Worm (Caenorhabditis elegans) whole organism, young adult: Measurements from ENCODE around the gene anmt-1.

Experiments
- B0019.2 ChIP-seq: fragments of 200-800 bp; sonication (Bioruptor generic); conservative IDR thresholded peaks from 2 replicates; pipeline ENCODE4 v1.3.6; 2022; ENCODE audit warnings: missing genetic modification reagents, missing genetic modification characterization, missing compliant biosample characterization
- B0035.1 ChIP-seq: sonication (generic microtip); optimal IDR thresholded peaks from 2 replicates; lab custom pipeline; 2016; ENCODE audit warnings: missing genetic modification characterization, mild to moderate bottlenecking, missing compliant biosample characterization, missing genotype, missing genetic modification reagents
- D2030.7 ChIP-seq: fragments of 200-800 bp; sonication (Bioruptor generic); IDR thresholded peaks from 2 replicates; pipeline ENCODE4 v1.3.6; 2022; ENCODE audit warnings: missing genetic modification reagents, missing genetic modification characterization, missing compliant biosample characterization
- F23B12.7 ChIP-seq: sonication (generic microtip); optimal IDR thresholded peaks from 2 replicates; lab custom pipeline; 2017; ENCODE audit warnings: missing genetic modification characterization, mild to moderate bottlenecking, missing compliant biosample characterization, antibody characterized with exemption, moderate library complexity; ENCODE audit not compliant: insufficient read depth
- K11D2.4 ChIP-seq: fragments of 200-800 bp; sonication (Bioruptor generic); IDR thresholded peaks from 2 replicates; pipeline ENCODE4 v1.3.6; 2022; ENCODE audit warnings: missing genetic modification reagents, missing genetic modification characterization, missing compliant biosample characterization
- K12H6.12 ChIP-seq: fragments of 200-800 bp; sonication (Bioruptor generic); optimal IDR thresholded peaks from 2 replicates; lab custom pipeline; 2018; ENCODE audit warnings: mild to moderate bottlenecking, missing genetic modification characterization, missing compliant biosample characterization
- Y67H2A.10 ChIP-seq: fragments of 200-800 bp; sonication (Bioruptor generic); conservative IDR thresholded peaks from 2 replicates; pipeline ENCODE4 v1.3.6; 2022; ENCODE audit warnings: missing genetic modification reagents, missing genetic modification characterization, missing compliant biosample characterization
- Y95B8A.8 ChIP-seq: fragments of 200-800 bp; sonication (Bioruptor generic); IDR thresholded peaks from 2 replicates; pipeline ENCODE4 v1.3.6; 2022; ENCODE audit warnings: missing genetic modification reagents, missing genetic modification characterization, missing compliant biosample characterization
- ama-1 ChIP-seq, 3 experiments: fragments of 150-350 bp in 1 of 3; sonication (generic microtip) in 2 of 3; optimal IDR thresholded peaks; 2 replicates each; lab custom pipeline; 2014 to 2018; ENCODE audit warnings: missing biosample characterization in 2 of 3, missing genetic modification characterization in 2 of 3, missing genetic modification reagents in 2 of 3
- athp-1 ChIP-seq: sonication (generic microtip); optimal IDR thresholded peaks from 2 replicates; lab custom pipeline; 2017; ENCODE audit warnings: mild to moderate bottlenecking, missing genetic modification characterization, missing compliant biosample characterization
- attf-3 ChIP-seq: fragments of 200-800 bp; sonication (Bioruptor generic); conservative IDR thresholded peaks from 2 replicates; pipeline ENCODE4 v1.3.6; 2022; ENCODE audit warnings: missing genetic modification reagents, missing genetic modification characterization, missing compliant biosample characterization
- attf-6 ChIP-seq: fragments of 200-800 bp; sonication (Bioruptor generic); IDR thresholded peaks from 2 replicates; pipeline ENCODE4 v1.3.6; 2022; ENCODE audit warnings: missing genetic modification reagents, missing genetic modification characterization, missing compliant biosample characterization
- cebp-1 ChIP-seq, 2 experiments: fragments of 200-800 bp in 1 of 2; sonication (Bioruptor generic) in 1 of 2; sonication (generic microtip) in 1 of 2; IDR thresholded peaks in 1 of 2; optimal IDR thresholded peaks in 1 of 2; 2 replicates each; pipeline versions ENCODE4 v1.3.6 to Lab custom; 2017 to 2022; ENCODE audit warnings: missing compliant biosample characterization in 2 of 2, missing genetic modification characterization in 2 of 2, mild to moderate bottlenecking in 1 of 2, missing genetic modification reagents in 1 of 2, moderate library complexity in 1 of 2
- cebp-2 ChIP-seq: fragments of 200-800 bp; sonication (Bioruptor generic); IDR thresholded peaks from 2 replicates; pipeline ENCODE4 v1.3.6; 2022; ENCODE audit warnings: missing genetic modification characterization, missing compliant biosample characterization
- ceh-27 ChIP-seq: fragments of 200-800 bp; sonication (Bioruptor generic); optimal IDR thresholded peaks from 2 replicates; lab custom pipeline; 2018; ENCODE audit warnings: mild to moderate bottlenecking, missing genetic modification characterization, moderate library complexity, missing compliant biosample characterization
- dpff-1 ChIP-seq: sonication (generic microtip); optimal IDR thresholded peaks from 2 replicates; lab custom pipeline; 2017; ENCODE audit warnings: mild to moderate bottlenecking, missing genetic modification characterization, missing compliant biosample characterization
- dpl-1 ChIP-seq: fragments of 150-350 bp; optimal IDR thresholded peaks from 2 replicates; lab custom pipeline; 2014; ENCODE audit warnings: missing biosample characterization, missing genetic modification reagents, missing genetic modification characterization
- egrh-3 ChIP-seq: fragments of 200-800 bp; sonication (Bioruptor generic); IDR thresholded peaks from 2 replicates; pipeline ENCODE4 v1.3.6; 2022; ENCODE audit warnings: missing genetic modification reagents, missing genetic modification characterization, missing compliant biosample characterization
- ekl-4 ChIP-seq: fragments of 200-800 bp; sonication (Bioruptor generic); IDR thresholded peaks from 2 replicates; pipeline ENCODE4 v1.3.6; 2022; ENCODE audit warnings: missing genetic modification reagents, missing genetic modification characterization, missing compliant biosample characterization
- hsf-1 ChIP-seq: fragments of 200-800 bp; sonication (Bioruptor generic); IDR thresholded peaks from 2 replicates; pipeline ENCODE4 v1.3.6; 2022; ENCODE audit warnings: missing genetic modification reagents, missing genetic modification characterization, missing compliant biosample characterization
- let-526 ChIP-seq: fragments of 200-800 bp; sonication (Bioruptor generic); IDR thresholded peaks from 2 replicates; pipeline ENCODE4 v1.3.6; 2022; ENCODE audit warnings: missing genetic modification reagents, missing genetic modification characterization, missing compliant biosample characterization
- lin-26 ChIP-seq: fragments of 200-800 bp; sonication (Bioruptor generic); IDR thresholded peaks from 2 replicates; pipeline ENCODE4 v1.3.6; 2022; ENCODE audit warnings: missing genetic modification reagents, missing genetic modification characterization, missing compliant biosample characterization
- lin-54 ChIP-seq: fragments of 200-800 bp; sonication (Bioruptor generic); optimal IDR thresholded peaks from 2 replicates; lab custom pipeline; 2018; ENCODE audit warnings: mild to moderate bottlenecking, missing genetic modification characterization, missing compliant biosample characterization
- nfya-1 ChIP-seq: sonication (generic microtip); optimal IDR thresholded peaks from 2 replicates; lab custom pipeline; 2017; ENCODE audit warnings: antibody characterized with exemption, missing compliant biosample characterization, missing genetic modification characterization, borderline replicate concordance; ENCODE audit not compliant: insufficient read depth
- nhr-120 ChIP-seq: fragments of 200-800 bp; sonication (Bioruptor generic); IDR thresholded peaks from 2 replicates; pipeline ENCODE4 v1.3.6; 2022; ENCODE audit warnings: missing genetic modification characterization, missing compliant biosample characterization
- nhr-80 ChIP-seq: sonication (generic microtip); optimal IDR thresholded peaks from 2 replicates; lab custom pipeline; 2016; ENCODE audit warnings: missing genetic modification characterization, missing compliant biosample characterization
- rec-8 ChIP-seq, 2 experiments: sonication (generic microtip); optimal IDR thresholded peaks; 2 replicates each; lab custom pipeline; 2016; ENCODE audit warnings: mild to moderate bottlenecking in 2 of 2, missing genetic modification characterization in 2 of 2, missing genetic modification reagents in 2 of 2, missing genotype in 2 of 2, missing biosample characterization in 1 of 2, missing compliant biosample characterization in 1 of 2, moderate library complexity in 1 of 2
- somi-1 ChIP-seq: fragments of 200-800 bp; sonication (Bioruptor generic); optimal IDR thresholded peaks from 2 replicates; lab custom pipeline; 2018; ENCODE audit warnings: mild to moderate bottlenecking, missing genetic modification characterization, missing compliant biosample characterization
- xnd-1 ChIP-seq: sonication (generic microtip); optimal IDR thresholded peaks from 2 replicates; lab custom pipeline; 2016; ENCODE audit warnings: missing genotype, missing genetic modification reagents, missing genetic modification characterization, missing compliant biosample characterization
- ztf-25 ChIP-seq: fragments of 200-800 bp; sonication (Bioruptor generic); IDR thresholded peaks from 2 replicates; pipeline ENCODE4 v1.3.6; 2022; ENCODE audit warnings: missing genetic modification reagents, missing genetic modification characterization, missing compliant biosample characterization
- ztf-26 ChIP-seq: sonication (generic microtip); optimal IDR thresholded peaks from 2 replicates; lab custom pipeline; 2017; ENCODE audit warnings: missing genetic modification characterization, missing compliant biosample characterization

anmt-1 gene

ce11 chrIII:8653457-8653856, 31.2 kb upstream of the anmt-1 start (continued):
- TF ChIP-seq lin-26 (peak; percentile 57; the same call in 1 of the 2 replicates), K12H6.12 (tag; lab: Kevin White, UChicago) (no peak), F23B12.7 (peak; percentile 11), Y67H2A.10 (GFP tag; lab: Robert Waterston, UW) (no peak), nhr-120 (no peak), B0035.1 (tag; lab: Kevin White, UChicago) (no peak), rec-8 (tag; optimal IDR thresholded peaks at IDR 0.05; lab: Kevin White, UChicago) (peak in 1 of 2 experiments; percentile 25), lin-54 (GFP tag; lab: Kevin White, UChicago) (no peak), egrh-3 (GFP tag; lab: Robert Waterston, UW) (no peak), let-526 (GFP tag; lab: Robert Waterston, UW) (no peak), dpl-1 (GFP tag; lab: Kevin White, UChicago) (no peak)
- TF ChIP-seq, all 124 proteins: peak for 14

- no peak for TF ChIP-seq hsf-1 (GFP tag; lab: Robert Waterston, UW)
- TF ChIP-seq attf-6 (GFP tag; lab: Robert Waterston, UW), result no peak
- no peak for TF ChIP-seq lin-54 (GFP tag; lab: Kevin White, UChicago)
- TF ChIP-seq xnd-1 (tag; lab: Kevin White, UChicago), result no peak
- TF ChIP-seq B0019.2 (GFP tag; lab: Robert Waterston, UW), result no peak
- 0 out of 2 replicates have a peak, but pooled peaks have one; percentile 23 for TF ChIP-seq K11D2.4
- no peak for TF ChIP-seq nfya-1 (tag; lab: Kevin White, UChicago)
- TF ChIP-seq D2030.7 (GFP tag; lab: Robert Waterston, UW), result no peak
- TF ChIP-seq cebp-1 (GFP tag; IDR thresholded peaks at IDR 0.05; lab: Robert Waterston, UW), result no peak
- no peak for TF ChIP-seq cebp-1 (tag; optimal IDR thresholded peaks at IDR 0.05; lab: Kevin White, UChicago)
- 0 out of 2 replicates have a peak, but pooled peaks have one; percentile 12 for TF ChIP-seq attf-3 (GFP tag; lab: Robert Waterston, UW)
- TF ChIP-seq Y95B8A.8 (GFP tag; lab: Robert Waterston, UW), result no peak
- no peak for TF ChIP-seq nhr-80
- no peak for TF ChIP-seq ceh-27 (GFP tag; lab: Kevin White, UChicago)
- TF ChIP-seq K12H6.12 (tag; lab: Kevin White, UChicago), result peak; percentile 23
- no peak for TF ChIP-seq cebp-2
- TF ChIP-seq ekl-4, result no peak
- peak; percentile 82 for TF ChIP-seq ama-1 (optimal IDR thresholded peaks at IDR 0.05; lab: Kevin White, UChicago)
- no peak for TF ChIP-seq ama-1 (GFP tag; optimal IDR thresholded peaks at IDR 0.05; lab: Kevin White, UChicago)
These were observed 30.7 kb upstream of the anmt-1 start, which contains the start of gene F22B7.9 for ce11 chrIII:8653875-8654386. Gene F22B7.9, minus strand, starts transcription at chrIII:8653925.

- TF ChIP-seq dpff-1 (tag; lab: Kevin White, UChicago) (no peak), athp-1 (no peak), lin-26 (no peak), somi-1 (GFP tag; lab: Kevin White, UChicago) (peak; percentile 33), egrh-3 (GFP tag; lab: Robert Waterston, UW) (no peak)
- TF ChIP-seq, all 124 proteins: peak for 1
These were observed 30.1 kb upstream of the anmt-1 start for ce11 chrIII:8654400-8654980.

- TF ChIP-seq ztf-26 (tag; lab: Kevin White, UChicago) (peak; percentile 14), ztf-25 (GFP tag; lab: Robert Waterston, UW) (no peak)
These were observed 29.2 kb upstream of the anmt-1 start for ce11 chrIII:8655412-8655811.
